Fruit fly (Drosophila melanogaster): Measurements from ENCODE around the gene CG12605.

The CG12605 gene

dm6 chr3L:4000711-4001110 lies 36.1 kb upstream of the CG12605 start (continued):
- TF ChIP-seq caup (GFP tag; optimal IDR thresholded peaks at IDR 0.05; ENCODE audit: severe bottlenecking) (peak; percentile 3), Optix (GFP tag; IDR thresholded peaks at IDR 0.05) (no peak), wor (GFP tag; IDR thresholded peaks at IDR 0.05) (peak; percentile 33; the same call in 1 of the 2 replicates), slou (GFP tag; optimal IDR thresholded peaks at IDR 0.05) (no peak), emc (GFP tag; optimal IDR thresholded peaks at IDR 0.05) (no peak), Abd-B (GFP tag; optimal IDR thresholded peaks at IDR 0.05) (peak; percentile 16), CG16815 (GFP tag; optimal IDR thresholded peaks at IDR 0.05) (no peak), CG11504 (tag; optimal IDR thresholded peaks at IDR 0.05) (peak; percentile 55), bsh (GFP tag; optimal IDR thresholded peaks at IDR 0.05) (peak in 1 of 2 experiments; percentile 15), phol (tag; optimal IDR thresholded peaks at IDR 0.05) (peak; percentile 8), her (GFP tag; optimal IDR thresholded peaks at IDR 0.05) (no peak), Oli (tag; optimal IDR thresholded peaks at IDR 0.05) (peak; percentile 56), fd3F (GFP tag; optimal IDR thresholded peaks at IDR 0.05) (peak; percentile 20), gem (tag; optimal IDR thresholded peaks at IDR 0.05) (peak; percentile 60), Max (GFP tag; optimal IDR thresholded peaks at IDR 0.05) (no peak), lab (GFP tag; optimal IDR thresholded peaks at IDR 0.05) (peak; percentile 33), zf30C (GFP tag; optimal IDR thresholded peaks at IDR 0.05) (peak; percentile 51), CG10543 (GFP tag; optimal IDR thresholded peaks at IDR 0.05) (peak; percentile 41), gsb (GFP tag; IDR thresholded peaks at IDR 0.05) (no peak), gro (GFP tag; optimal IDR thresholded peaks at IDR 0.05) (no peak), Atf-2 (GFP tag; optimal IDR thresholded peaks at IDR 0.05) (no peak), org-1 (GFP tag; optimal IDR thresholded peaks at IDR 0.05) (peak; percentile 1), eve (GFP tag; optimal IDR thresholded peaks at IDR 0.05) (peak in 1 of 2 experiments; percentile 73), ci (GFP tag; IDR thresholded peaks at IDR 0.05) (0 out of 3 replicates have a peak, but pooled peaks have one; percentile 26), PHDP (tag; optimal IDR thresholded peaks at IDR 0.05) (peak; percentile 52), CG3281 (GFP tag; optimal IDR thresholded peaks at IDR 0.05) (peak; percentile 46), CG1603 (tag; optimal IDR thresholded peaks at IDR 0.05) (no peak), CG17385 (GFP tag; optimal IDR thresholded peaks at IDR 0.05) (peak; percentile 52), Xbp1 (GFP tag; optimal IDR thresholded peaks at IDR 0.05) (peak; percentile 54), Ptx1 (GFP tag; IDR thresholded peaks at IDR 0.05) (0 out of 2 replicates have a peak, but pooled peaks have one; percentile 9), Drgx (GFP tag; IDR thresholded peaks at IDR 0.05) (no peak), Dp (GFP tag; optimal IDR thresholded peaks at IDR 0.05) (no peak), esg (GFP tag; conservative IDR thresholded peaks at IDR 0.05) (0 out of 2 replicates have a peak, but pooled peaks have one; percentile 16), odd (GFP tag; optimal IDR thresholded peaks at IDR 0.05) (peak; percentile 32), CG31441 (GFP tag; IDR thresholded peaks at IDR 0.05) (peak; percentile 22; the same call in 1 of the 2 replicates), CG6689 (GFP tag; IDR thresholded peaks at IDR 0.05) (peak; percentile 6; the same call in 1 of the 2 replicates), CG15601 (tag; optimal IDR thresholded peaks at IDR 0.05) (peak; percentile 17), prd (optimal IDR thresholded peaks at IDR 0.05) (no peak), prd (GFP tag; IDR thresholded peaks at IDR 0.05) (peak; percentile 15; the same call in 1 of the 3 replicates), CG18619 (GFP tag; optimal IDR thresholded peaks at IDR 0.05) (peak; percentile 59)

dm6 chr3L:3995554-3995953 lies 31.0 kb upstream of the CG12605 start:
- TF ChIP-seq ro (GFP tag; IDR thresholded peaks at IDR 0.05) (no peak), Dp (GFP tag; optimal IDR thresholded peaks at IDR 0.05) (no peak), CG13894 (tag; optimal IDR thresholded peaks at IDR 0.05) (peak; percentile 88), CG4404 (GFP tag; IDR thresholded peaks at IDR 0.05) (no peak), Dref (GFP tag; IDR thresholded peaks at IDR 0.05) (0 out of 2 replicates have a peak, but pooled peaks have one; percentile 31), Sry-β (GFP tag; optimal IDR thresholded peaks at IDR 0.05) (no peak), scrt (GFP tag; optimal IDR thresholded peaks at IDR 0.05) (peak; percentile 83), CG10209 (GFP tag; optimal IDR thresholded peaks at IDR 0.05) (no peak), crol (GFP tag; IDR thresholded peaks at IDR 0.05) (peak; percentile 52), CG32532 (GFP tag; IDR thresholded peaks at IDR 0.05) (0 out of 2 replicates have a peak, but pooled peaks have one; percentile 11), CG9932 (GFP tag; IDR thresholded peaks at IDR 0.05) (no peak), croc (GFP tag; conservative IDR thresholded peaks at IDR 0.05) (no peak), ssp (GFP tag; IDR thresholded peaks at IDR 0.05) (no peak), sqz (GFP tag; optimal IDR thresholded peaks at IDR 0.05) (peak; percentile 59)
